Worm (Caenorhabditis elegans): ENCODE data around the gene eef-1A.1.

eef-1A.1 gene

DNA sequence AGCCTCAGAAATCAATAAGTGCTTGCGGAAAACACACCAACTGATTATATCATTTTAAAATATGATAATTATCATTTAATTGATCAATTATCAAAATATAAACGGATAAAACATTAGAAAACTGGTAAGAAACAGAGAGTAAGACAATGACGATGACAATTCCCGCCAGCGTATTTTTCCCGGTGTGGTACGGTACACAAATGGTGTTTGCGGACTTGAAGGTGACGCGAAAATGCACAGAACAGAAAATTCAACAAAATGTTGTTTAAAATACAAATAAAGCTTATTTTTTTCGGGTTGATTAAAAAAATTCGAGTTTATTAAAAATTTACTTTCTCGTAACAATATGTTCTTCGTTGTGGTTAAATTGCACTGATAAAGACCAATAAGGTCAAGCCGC lies 10.3 kb downstream of the eef-1A.1 start (continued):
- TF ChIP-seq snpc-4 (GFP tag; optimal IDR thresholded peaks at IDR 0.05) (no peak), snpc-4 (tag; optimal IDR thresholded peaks at IDR 0.05) (peak in 1 of 4 experiments; percentile 4), B0019.2 (GFP tag; conservative IDR thresholded peaks at IDR 0.05) (0 out of 2 replicates have a peak, but pooled peaks have one; percentile 5), unc-130 (GFP tag; optimal IDR thresholded peaks at IDR 0.05) (peak; percentile 46), madf-6 (GFP tag; IDR thresholded peaks at IDR 0.05) (peak; percentile 95), madf-3 (GFP tag; IDR thresholded peaks at IDR 0.05) (peak; percentile 77), B0336.3 (GFP tag; IDR thresholded peaks at IDR 0.05) (no peak), somi-1 (GFP tag; optimal IDR thresholded peaks at IDR 0.05) (no peak), cebp-1 (GFP tag; IDR thresholded peaks at IDR 0.05) (no peak), cebp-1 (tag; optimal IDR thresholded peaks at IDR 0.05) (peak; percentile 17), F23B12.7 (tag; optimal IDR thresholded peaks at IDR 0.05; ENCODE audit: insufficient read depth) (peak; percentile 63), snpc-3.4 (tag; optimal IDR thresholded peaks at IDR 0.05) (peak; percentile 38), lin-35 (GFP tag; optimal IDR thresholded peaks at IDR 0.05) (peak in 1 of 3 experiments; percentile 51), lin-54 (GFP tag; optimal IDR thresholded peaks at IDR 0.05) (peak; percentile 64), nfyb-1 (GFP tag; IDR thresholded peaks at IDR 0.05) (no peak), lir-1 (GFP tag; conservative IDR thresholded peaks at IDR 0.05) (peak; percentile 36; the same call in 1 of the 2 replicates), K12H6.12 (tag; optimal IDR thresholded peaks at IDR 0.05) (peak; percentile 11), hmg-1.2 (GFP tag; IDR thresholded peaks at IDR 0.05) (peak; percentile 47; the same call in 1 of the 2 replicates), dpl-1 (GFP tag; optimal IDR thresholded peaks at IDR 0.05) (peak; percentile 92), bed-1 (GFP tag; IDR thresholded peaks at IDR 0.05) (no peak)

DNA sequence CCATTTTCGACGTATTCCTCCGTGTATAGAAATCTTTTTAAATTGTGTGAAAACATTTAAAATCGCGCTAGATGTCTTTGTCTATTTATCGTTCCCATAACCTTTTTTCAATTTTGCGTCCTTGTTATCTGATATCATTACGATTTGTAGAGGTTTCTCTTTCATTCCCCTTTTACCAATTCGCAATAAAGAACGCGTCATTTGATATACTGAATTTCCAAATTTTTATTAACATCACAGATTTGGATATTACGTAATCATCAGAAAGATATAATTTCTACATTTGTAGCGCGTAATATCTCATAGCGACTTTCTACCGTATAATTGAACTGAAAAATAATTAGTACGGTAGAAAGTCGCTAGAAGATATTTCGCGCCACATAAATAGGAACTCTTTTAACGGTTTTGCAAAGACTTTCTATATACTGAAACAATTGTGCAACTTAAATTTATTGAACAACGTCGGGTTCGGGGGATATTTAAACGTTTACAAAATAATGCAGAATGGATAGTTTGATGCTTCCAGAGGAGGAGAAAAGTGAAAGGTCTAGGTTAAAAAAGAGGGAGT lies 12.8 kb downstream of the eef-1A.1 start:
- TF ChIP-seq lin-35 (GFP tag; optimal IDR thresholded peaks at IDR 0.05): peak in 1 of 3 experiments; percentile 38
- peak; percentile 25 for TF ChIP-seq snpc-1.3 (tag; optimal IDR thresholded peaks at IDR 0.05; ENCODE audit: insufficient read depth)
- 0 out of 2 replicates have a peak, but pooled peaks have one; percentile 46 for TF ChIP-seq Y56A3A.18 (GFP tag; IDR thresholded peaks at IDR 0.05)
- peak; percentile 5 for TF ChIP-seq repo-1 (tag; optimal IDR thresholded peaks at IDR 0.05)
- TF ChIP-seq dpff-1 (tag; optimal IDR thresholded peaks at IDR 0.05): peak; percentile 40
- TF ChIP-seq ama-1 (optimal IDR thresholded peaks at IDR 0.05): no peak
- peak in 1 of 2 experiments; percentile 75 for TF ChIP-seq ama-1 (GFP tag; optimal IDR thresholded peaks at IDR 0.05)
- TF ChIP-seq xnd-1 (tag; optimal IDR thresholded peaks at IDR 0.05): peak; percentile 11
- TF ChIP-seq dpl-1 (GFP tag; optimal IDR thresholded peaks at IDR 0.05): peak; percentile 18
- TF ChIP-seq efl-1 (GFP tag; optimal IDR thresholded peaks at IDR 0.05): peak; percentile 64
- peak; percentile 36 for TF ChIP-seq B0035.1 (tag; optimal IDR thresholded peaks at IDR 0.05)
- peak; percentile 49; the same call in 1 of the 2 replicates for TF ChIP-seq nfyb-1 (GFP tag; IDR thresholded peaks at IDR 0.05)
- TF ChIP-seq Y53G8AR.9 (GFP tag; conservative IDR thresholded peaks at IDR 0.05): 0 out of 2 replicates have a peak, but pooled peaks have one; percentile 22
- TF ChIP-seq B0261.1 (tag; optimal IDR thresholded peaks at IDR 0.05): no peak
- peak; percentile 70 for TF ChIP-seq ekl-4 (GFP tag; IDR thresholded peaks at IDR 0.05)
- TF ChIP-seq lsl-1 (GFP tag; optimal IDR thresholded peaks at IDR 0.05): peak; percentile 72
- TF ChIP-seq Y95B8A.8 (GFP tag; IDR thresholded peaks at IDR 0.05): peak; percentile 12; the same call in 1 of the 2 replicates
- TF ChIP-seq snpc-3.4 (tag; optimal IDR thresholded peaks at IDR 0.05): peak; percentile 52
- peak; percentile 61 for TF ChIP-seq F33H1.4 (GFP tag; IDR thresholded peaks at IDR 0.05)
- TF ChIP-seq madf-8 (GFP tag; conservative IDR thresholded peaks at IDR 0.05): peak; percentile 45; the same call in 1 of the 2 replicates
- peak; percentile 82 for TF ChIP-seq B0336.3 (GFP tag; IDR thresholded peaks at IDR 0.05)
- TF ChIP-seq ZK185.1 (tag; optimal IDR thresholded peaks at IDR 0.05; ENCODE audit: poor library complexity, severe bottlenecking): no peak
- TF ChIP-seq hrde-1 (tag; optimal IDR thresholded peaks at IDR 0.05; ENCODE audit: borderline replicate concordance): peak; percentile 54
- TF ChIP-seq Y79H2A.3 (GFP tag; conservative IDR thresholded peaks at IDR 0.05): peak; percentile 62; the same call in 1 of the 2 replicates
- 0 out of 2 replicates have a peak, but pooled peaks have one; percentile 13 for TF ChIP-seq F39B2.1 (GFP tag; IDR thresholded peaks at IDR 0.05)
- TF ChIP-seq athp-1 (tag; optimal IDR thresholded peaks at IDR 0.05): peak; percentile 71
- no peak for TF ChIP-seq lir-1 (GFP tag; conservative IDR thresholded peaks at IDR 0.05)
- TF ChIP-seq pbrm-1 (GFP tag; IDR thresholded peaks at IDR 0.05): 0 out of 2 replicates have a peak, but pooled peaks have one; percentile 21
- TF ChIP-seq him-1 (tag; optimal IDR thresholded peaks at IDR 0.05): peak; percentile 99
- no peak for TF ChIP-seq F37B4.10 (GFP tag; IDR thresholded peaks at IDR 0.05)
- TF ChIP-seq F10E7.11 (tag; optimal IDR thresholded peaks at IDR 0.05): no peak

Data from whole organism, young adult.